In the genomic region with DNA sequence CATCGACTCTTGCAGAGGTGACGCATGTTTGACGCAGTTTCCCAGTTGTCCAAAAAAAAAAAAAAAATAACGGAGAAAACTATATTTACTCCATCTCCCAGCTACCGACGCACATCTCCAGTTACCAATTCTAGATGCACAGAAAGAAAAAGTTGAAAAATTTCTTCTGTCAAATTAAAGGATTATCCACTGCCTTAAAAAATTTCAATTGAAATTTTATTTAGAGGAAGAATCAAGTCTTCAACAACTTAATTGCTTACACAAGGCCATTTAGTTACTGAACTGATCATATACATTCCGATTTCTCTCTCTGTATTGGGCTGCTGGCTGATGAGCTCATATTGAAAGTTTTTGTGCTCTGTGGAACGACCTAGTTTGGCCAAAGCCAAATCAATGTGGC, we compare ENCODE assay signal across 3 fruit fly cellular contexts.
TF ChIP-seq lines count a peak whose summit lies in the region.

No protein-coding gene starts in this region.

- TF ChIP-seq CTCF in whole organism, embryonic (GFP tag; optimal IDR thresholded peaks at IDR 0.05; lab: Kevin White, UChicago), result no peak

TF ChIP-seq in whole organism, embryonic, 481 proteins besides CTCF, POLR2A, EP300 and RAD21 (continues in another document):
- peak; percentile 24 for TF ChIP-seq jumu (GFP tag; optimal IDR thresholded peaks at IDR 0.05; lab: Kevin White, UChicago)
- 0 out of 4 replicates have a peak, but pooled peaks have one; percentile 17 for TF ChIP-seq Gug (GFP tag; IDR thresholded peaks at IDR 0.05; lab: Robert Waterston, UW)
- TF ChIP-seq Hr51 (GFP tag; optimal IDR thresholded peaks at IDR 0.05; lab: Kevin White, UChicago), result peak in 1 of 2 experiments; percentile 34
- no peak for TF ChIP-seq CG16815 (GFP tag; optimal IDR thresholded peaks at IDR 0.05; lab: Kevin White, UChicago)
- peak; percentile 46 for TF ChIP-seq CG13424 (tag; optimal IDR thresholded peaks at IDR 0.05; lab: Kevin White, UChicago)
- TF ChIP-seq cato (GFP tag; optimal IDR thresholded peaks at IDR 0.05; lab: Kevin White, UChicago; ENCODE audit: borderline replicate concordance), result no peak
- peak; percentile 23 for TF ChIP-seq CG12155 (GFP tag; optimal IDR thresholded peaks at IDR 0.05; lab: Kevin White, UChicago)
- TF ChIP-seq Dad (GFP tag; optimal IDR thresholded peaks at IDR 0.05; lab: Kevin White, UChicago), result no peak
- no peak for TF ChIP-seq CHES-1-like (GFP tag; optimal IDR thresholded peaks at IDR 0.05; lab: Kevin White, UChicago)
- TF ChIP-seq mam (GFP tag; optimal IDR thresholded peaks at IDR 0.05; lab: Kevin White, UChicago), result peak; percentile 47
- TF ChIP-seq CG14014 (GFP tag; IDR thresholded peaks at IDR 0.05; lab: Robert Waterston, UW), result no peak
- TF ChIP-seq croc (GFP tag; conservative IDR thresholded peaks at IDR 0.05; lab: Robert Waterston, UW), result peak; percentile 44; the same call in 1 of the 3 replicates
- peak; percentile 21; the same call in 1 of the 3 replicates for TF ChIP-seq ken (GFP tag; IDR thresholded peaks at IDR 0.05; lab: Robert Waterston, UW)
- TF ChIP-seq CG7556 (GFP tag; optimal IDR thresholded peaks at IDR 0.05; lab: Kevin White, UChicago), result peak; percentile 36
- TF ChIP-seq Drgx (GFP tag; IDR thresholded peaks at IDR 0.05; lab: Robert Waterston, UW), result no peak
- TF ChIP-seq CG5180 (GFP tag; optimal IDR thresholded peaks at IDR 0.05; lab: Kevin White, UChicago), result no peak
- TF ChIP-seq CG8281 (tag; optimal IDR thresholded peaks at IDR 0.05; lab: Kevin White, UChicago), result no peak
- no peak for TF ChIP-seq CG14667 (GFP tag; IDR thresholded peaks at IDR 0.05; lab: Robert Waterston, UW)
- TF ChIP-seq Dek (tag; optimal IDR thresholded peaks at IDR 0.05; lab: Kevin White, UChicago), result peak; percentile 14
- no peak for TF ChIP-seq Rfx (GFP tag; IDR thresholded peaks at IDR 0.05; lab: Robert Waterston, UW)
- no peak for TF ChIP-seq disco-r (GFP tag; optimal IDR thresholded peaks at IDR 0.05; lab: Kevin White, UChicago)
- no peak for TF ChIP-seq tap (tag; optimal IDR thresholded peaks at IDR 0.05; lab: Kevin White, UChicago)
- no peak for TF ChIP-seq caup (GFP tag; optimal IDR thresholded peaks at IDR 0.05; lab: Kevin White, UChicago; ENCODE audit: severe bottlenecking)
- no peak for TF ChIP-seq lola (GFP tag; optimal IDR thresholded peaks at IDR 0.05; lab: Kevin White, UChicago)
- TF ChIP-seq chif (GFP tag; optimal IDR thresholded peaks at IDR 0.05; lab: Kevin White, UChicago), result peak; percentile 27 to 29
- peak; percentile 49 for TF ChIP-seq Sox102F (GFP tag; optimal IDR thresholded peaks at IDR 0.05; lab: Kevin White, UChicago)
- peak; percentile 46 for TF ChIP-seq CG1603 (tag; optimal IDR thresholded peaks at IDR 0.05; lab: Kevin White, UChicago)
- TF ChIP-seq CG2712 (tag; optimal IDR thresholded peaks at IDR 0.05; lab: Kevin White, UChicago), result peak; percentile 15

TF ChIP-seq in whole organism, prepupa, 60 proteins besides CTCF, POLR2A, EP300 and RAD21:
- TF ChIP-seq net (GFP tag; optimal IDR thresholded peaks at IDR 0.05; lab: Kevin White, UChicago), result no peak
- peak; percentile 40 for TF ChIP-seq pdm3 (GFP tag; optimal IDR thresholded peaks at IDR 0.05; lab: Kevin White, UChicago)
- peak; percentile 40 for TF ChIP-seq acj6 (GFP tag; optimal IDR thresholded peaks at IDR 0.05; lab: Kevin White, UChicago)
- TF ChIP-seq CG8119 (GFP tag; IDR thresholded peaks at IDR 0.05; lab: Robert Waterston, UW), result 0 out of 3 replicates have a peak, but pooled peaks have one; percentile 26
- TF ChIP-seq Eip78C (GFP tag; lab: Kevin White, UChicago), result peak; percentile 49
- TF ChIP-seq CG4318 (GFP tag; optimal IDR thresholded peaks at IDR 0.05; lab: Kevin White, UChicago), result peak; percentile 6
- no peak for TF ChIP-seq Ets21C (GFP tag; optimal IDR thresholded peaks at IDR 0.05; lab: Kevin White, UChicago)
- no peak for TF ChIP-seq CG16779 (tag; optimal IDR thresholded peaks at IDR 0.05; lab: Kevin White, UChicago)
- peak; percentile 2 for TF ChIP-seq Hr39 (GFP tag; optimal IDR thresholded peaks at IDR 0.05; lab: Kevin White, UChicago)
- peak; percentile 37 for TF ChIP-seq OdsH (GFP tag; optimal IDR thresholded peaks at IDR 0.05; lab: Kevin White, UChicago)
- peak; percentile 36 for TF ChIP-seq CG10631 (GFP tag; optimal IDR thresholded peaks at IDR 0.05; lab: Kevin White, UChicago)
- TF ChIP-seq eg (GFP tag; IDR thresholded peaks at IDR 0.05; lab: Robert Waterston, UW), result peak; percentile 50; the same call in 1 of the 3 replicates
- TF ChIP-seq Met (GFP tag; optimal IDR thresholded peaks at IDR 0.05; lab: Kevin White, UChicago), result peak; percentile 20
- peak; percentile 41 for TF ChIP-seq Hr4 (GFP tag; optimal IDR thresholded peaks at IDR 0.05; lab: Kevin White, UChicago)
- TF ChIP-seq CG1621 (tag; optimal IDR thresholded peaks at IDR 0.05; lab: Kevin White, UChicago), result no peak
- TF ChIP-seq CG15336 (GFP tag; IDR thresholded peaks at IDR 0.05; lab: Robert Waterston, UW), result peak; percentile 48
- peak; percentile 58 for TF ChIP-seq CG32006 (GFP tag; optimal IDR thresholded peaks at IDR 0.05; lab: Kevin White, UChicago)
- TF ChIP-seq achi (GFP tag; optimal IDR thresholded peaks at IDR 0.05; lab: Kevin White, UChicago), result peak; percentile 23
TF ChIP-seq in whole organism, prepupa: peak in this region for 14.

TF ChIP-seq in whole organism, pupa, 21 proteins besides CTCF, POLR2A, EP300 and RAD21:
- TF ChIP-seq Snoo (tag; optimal IDR thresholded peaks at IDR 0.05; lab: Kevin White, UChicago), result no peak
- no peak for TF ChIP-seq rn (GFP tag; IDR thresholded peaks at IDR 0.05; lab: Robert Waterston, UW)
- no peak for TF ChIP-seq fd96Ca (GFP tag; IDR thresholded peaks at IDR 0.05; lab: Robert Waterston, UW)
- TF ChIP-seq CG8301 (tag; optimal IDR thresholded peaks at IDR 0.05; lab: Kevin White, UChicago), result no peak
- no peak for TF ChIP-seq Pif1B (GFP tag; optimal IDR thresholded peaks at IDR 0.05; lab: Kevin White, UChicago)
- TF ChIP-seq CG4496 (GFP tag; IDR thresholded peaks at IDR 0.05; lab: Robert Waterston, UW), result peak; percentile 44; the same call in 1 of the 3 replicates
- TF ChIP-seq gl (tag; optimal IDR thresholded peaks at IDR 0.05; lab: Kevin White, UChicago), result no peak
- no peak for TF ChIP-seq CG15710 (tag; optimal IDR thresholded peaks at IDR 0.05; lab: Kevin White, UChicago)
- TF ChIP-seq CG13204 (GFP tag; optimal IDR thresholded peaks at IDR 0.05; lab: Kevin White, UChicago), result no peak
- no peak for TF ChIP-seq CG17806 (tag; optimal IDR thresholded peaks at IDR 0.05; lab: Kevin White, UChicago)
- 0 out of 2 replicates have a peak, but pooled peaks have one; percentile 8 for TF ChIP-seq Ets98B (GFP tag; IDR thresholded peaks at IDR 0.05; lab: Robert Waterston, UW)
- no peak for TF ChIP-seq CG14655 (GFP tag; optimal IDR thresholded peaks at IDR 0.05; lab: Kevin White, UChicago)
- 0 out of 2 replicates have a peak, but pooled peaks have one; percentile 26 for TF ChIP-seq CG10348 (GFP tag; IDR thresholded peaks at IDR 0.05; lab: Robert Waterston, UW)
- no peak for TF ChIP-seq D1 (tag; optimal IDR thresholded peaks at IDR 0.05; lab: Kevin White, UChicago)
- no peak for TF ChIP-seq Pif1A (GFP tag; optimal IDR thresholded peaks at IDR 0.05; lab: Kevin White, UChicago)
- TF ChIP-seq CG32121 (GFP tag; IDR thresholded peaks at IDR 0.05; lab: Robert Waterston, UW), result no peak
- no peak for TF ChIP-seq CG9948 (tag; optimal IDR thresholded peaks at IDR 0.05; lab: Kevin White, UChicago)
- no peak for TF ChIP-seq CG8159 (tag; optimal IDR thresholded peaks at IDR 0.05; lab: Kevin White, UChicago)
- TF ChIP-seq CG34367 (tag; optimal IDR thresholded peaks at IDR 0.05; lab: Kevin White, UChicago), result no peak
- 0 out of 2 replicates have a peak, but pooled peaks have one; percentile 24 for TF ChIP-seq CG12605 (GFP tag; IDR thresholded peaks at IDR 0.05; lab: Robert Waterston, UW)
- TF ChIP-seq EcR (GFP tag; optimal IDR thresholded peaks at IDR 0.05; lab: Kevin White, UChicago), result no peak
